Worm (Caenorhabditis elegans) whole organism, midembryonic: ENCODE measurements around the gene agxt-1.

Experiments used
- T22C8.4 ChIP-seq: fragments of 200-800 bp; sonication (Bioruptor generic); IDR thresholded peaks from 2 replicates; pipeline ENCODE4 v1.3.6; 2022; ENCODE audit warnings: missing genetic modification characterization, missing compliant biosample characterization
- cog-1 ChIP-seq: sonication (generic microtip); optimal IDR thresholded peaks from 2 replicates; lab custom pipeline; 2016; ENCODE audit warnings: missing genetic modification characterization, missing compliant biosample characterization
- flt-1 ChIP-seq: fragments of 200-800 bp; sonication (Bioruptor generic); IDR thresholded peaks from 2 replicates; pipeline ENCODE4 v1.3.6; 2022; ENCODE audit warnings: missing genetic modification characterization, missing compliant biosample characterization
- klf-2 ChIP-seq: fragments of 200-800 bp; sonication (Bioruptor generic); conservative IDR thresholded peaks from 2 replicates; pipeline ENCODE4 v1.3.6; 2022; ENCODE audit warnings: missing genetic modification reagents, missing genetic modification characterization, missing compliant biosample characterization
- med-1 ChIP-seq: sonication (generic microtip); optimal IDR thresholded peaks from 2 replicates; lab custom pipeline; 2017; ENCODE audit warnings: missing genetic modification characterization, mild to moderate bottlenecking, missing compliant biosample characterization, antibody characterized with exemption, missing genetic modification reagents; ENCODE audit not compliant: insufficient read depth
- ref-1 ChIP-seq: fragments of 200-800 bp; sonication (Bioruptor generic); conservative IDR thresholded peaks from 2 replicates; pipeline ENCODE4 v1.3.6; 2022; ENCODE audit warnings: missing genetic modification reagents, missing genetic modification characterization, missing compliant biosample characterization
- tab-1 ChIP-seq: fragments of 200-800 bp; sonication (Bioruptor generic); IDR thresholded peaks from 2 replicates; pipeline ENCODE4 v1.3.6; 2022; ENCODE audit warnings: missing genetic modification characterization, missing compliant biosample characterization
- ztf-29 ChIP-seq: fragments of 200-800 bp; sonication (Bioruptor generic); IDR thresholded peaks from 2 replicates; pipeline ENCODE4 v1.3.6; 2022; ENCODE audit warnings: missing genetic modification reagents, missing genetic modification characterization, missing compliant biosample characterization

- no peak for TF ChIP-seq tab-1 (GFP tag; lab: Robert Waterston, UW)
- TF ChIP-seq T22C8.4: no peak
- TF ChIP-seq cog-1 (tag; lab: Kevin White, UChicago): no peak
- no peak for TF ChIP-seq med-1 (GFP tag; lab: Kevin White, UChicago)
- TF ChIP-seq klf-2 (GFP tag; lab: Robert Waterston, UW): no peak
- TF ChIP-seq ref-1 (GFP tag; lab: Robert Waterston, UW): no peak
- no peak for TF ChIP-seq ztf-29
- no peak for TF ChIP-seq flt-1 (GFP tag; lab: Robert Waterston, UW)
Measured at ce11 chrII:8829189-8829588, 16.2 kb upstream of the agxt-1 start, which contains the start of gene F46C5.2.
